Fruit fly (Drosophila melanogaster) whole organism, pupa: Measurements from ENCODE around the gene PXo.

Experiments
- CG8301 ChIP-seq: fragments of 200-800 bp; sonication (Bioruptor generic); optimal IDR thresholded peaks from 2 replicates; lab custom pipeline; 2018; ENCODE audit warnings: missing biosample characterization, mild to moderate bottlenecking, missing genetic modification characterization
- Pif1B ChIP-seq: fragments of 200-800 bp; sonication (Bioruptor generic); optimal IDR thresholded peaks from 3 replicates; lab custom pipeline; 2016; ENCODE audit warnings: missing biosample characterization, missing genetic modification characterization
- gl ChIP-seq: fragments of 200-800 bp; sonication (Bioruptor generic); optimal IDR thresholded peaks from 2 replicates; lab custom pipeline; 2018; ENCODE audit warnings: missing biosample characterization, mild to moderate bottlenecking, missing genetic modification characterization

Gene PXo

dm6 chr3L:5869614-5870204 is 51.4 kb downstream of the PXo start:
- no peak for TF ChIP-seq CG8301 (tag; lab: Kevin White, UChicago)
- no peak for TF ChIP-seq gl (tag; lab: Kevin White, UChicago)
- no peak for TF ChIP-seq Pif1B (GFP tag; lab: Kevin White, UChicago)
